Fruit fly (Drosophila melanogaster): ENCODE measurements around the gene Acox3.

The Acox3 gene

DNA sequence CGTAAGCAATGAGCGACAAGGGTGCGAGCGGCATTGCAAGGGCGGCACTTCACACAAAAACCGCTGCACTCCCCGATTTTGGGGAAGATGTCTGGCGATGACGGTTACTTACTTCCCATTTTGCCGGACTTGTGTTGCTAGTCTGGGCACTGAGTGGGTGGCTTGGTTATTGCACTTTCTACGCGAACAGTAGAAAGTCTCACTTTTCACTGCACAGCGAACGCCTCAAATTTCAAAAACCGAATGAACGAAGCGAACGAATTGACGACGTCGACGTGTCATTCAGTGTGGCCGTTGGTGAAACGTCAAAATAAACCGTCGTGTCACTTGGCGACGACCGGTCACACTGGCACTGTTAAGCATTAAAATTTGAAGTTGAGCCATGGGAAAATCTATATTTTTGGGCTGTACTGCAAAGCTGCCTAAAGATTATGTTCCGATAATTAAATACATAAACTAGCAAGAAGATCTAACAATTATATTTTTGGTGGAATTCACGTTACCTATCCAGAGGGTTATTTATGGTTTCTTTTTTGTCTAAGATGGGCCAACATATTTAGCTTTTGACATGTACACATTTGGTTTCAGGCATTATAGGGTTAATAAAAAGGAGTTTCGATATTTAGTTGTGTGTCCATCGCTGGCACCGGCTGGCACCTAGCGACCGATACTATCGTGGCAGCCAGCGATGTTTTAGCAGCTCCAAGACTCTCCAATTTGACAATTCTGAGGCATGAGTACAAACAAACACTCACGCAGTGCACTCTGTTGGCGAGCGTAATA, 32.2 kb upstream of the Acox3 start, which contains the start of the genes Sec61alpha and Daxx:
Sec61alpha (minus strand) TSS at position 364 of the 783 bp plus-strand sequence.
Daxx (plus strand) TSS at position 718 of the 783 bp plus-strand sequence.
- TF ChIP-seq fkh (GFP tag; optimal IDR thresholded peaks at IDR 0.05) (peak; percentile 64), CG8119 (GFP tag; IDR thresholded peaks at IDR 0.05) (peak; percentile 83), spab (GFP tag; optimal IDR thresholded peaks at IDR 0.05) (no peak), Sox102F (GFP tag; optimal IDR thresholded peaks at IDR 0.05) (peak; percentile 79), CG11294 (GFP tag; IDR thresholded peaks at IDR 0.05) (peak; percentile 74), pdm3 (GFP tag; optimal IDR thresholded peaks at IDR 0.05) (peak; percentile 89), net (GFP tag; optimal IDR thresholded peaks at IDR 0.05) (peak; percentile 64), Ets96B (tag; optimal IDR thresholded peaks at IDR 0.05) (peak; percentile 58), Ets21C (GFP tag; optimal IDR thresholded peaks at IDR 0.05) (peak; percentile 85), dac (GFP tag; optimal IDR thresholded peaks at IDR 0.05) (peak; percentile 60), CG4318 (GFP tag; optimal IDR thresholded peaks at IDR 0.05) (no peak), Eip78C (GFP tag) (peak; percentile 90), Sox15 (GFP tag; optimal IDR thresholded peaks at IDR 0.05) (peak; percentile 81), salr (GFP tag; optimal IDR thresholded peaks at IDR 0.05) (peak; percentile 56 to 78), fd59A (GFP tag; optimal IDR thresholded peaks at IDR 0.05) (peak; percentile 65), CG11902 (GFP tag; optimal IDR thresholded peaks at IDR 0.05) (peak; percentile 78), CG8632 (GFP tag; optimal IDR thresholded peaks at IDR 0.05) (peak; percentile 63), Smox (GFP tag; optimal IDR thresholded peaks at IDR 0.05) (peak; percentile 79), CG6276 (GFP tag; optimal IDR thresholded peaks at IDR 0.05) (no peak), ss (GFP tag; optimal IDR thresholded peaks at IDR 0.05) (peak; percentile 9 to 41), CG10631 (GFP tag; optimal IDR thresholded peaks at IDR 0.05) (peak; percentile 86), CG31627 (GFP tag; optimal IDR thresholded peaks at IDR 0.05) (peak; percentile 93), CG6854 (GFP tag; optimal IDR thresholded peaks at IDR 0.05) (peak; percentile 66), CG8319 (GFP tag; optimal IDR thresholded peaks at IDR 0.05) (peak; percentile 59), dsx (GFP tag; optimal IDR thresholded peaks at IDR 0.05; ENCODE audit: poor library complexity, severe bottlenecking) (peak; percentile 36), CG7368 (GFP tag; optimal IDR thresholded peaks at IDR 0.05) (peak; percentile 72), Eip75B (GFP tag; optimal IDR thresholded peaks at IDR 0.05) (peak; percentile 80), CG3919 (GFP tag; optimal IDR thresholded peaks at IDR 0.05) (peak; percentile 85), CG34406 (GFP tag; optimal IDR thresholded peaks at IDR 0.05) (peak; percentile 64), Hr4 (GFP tag; optimal IDR thresholded peaks at IDR 0.05) (no peak), Gug (GFP tag; IDR thresholded peaks at IDR 0.05) (peak; percentile 73), acj6 (GFP tag; optimal IDR thresholded peaks at IDR 0.05) (peak; percentile 85), CG6808 (GFP tag; optimal IDR thresholded peaks at IDR 0.05) (peak; percentile 61), CG6163 (GFP tag; IDR thresholded peaks at IDR 0.05) (peak; percentile 70), CG6792 (GFP tag; optimal IDR thresholded peaks at IDR 0.05) (peak; percentile 78), CG1621 (tag; optimal IDR thresholded peaks at IDR 0.05) (peak; percentile 48), lz (GFP tag; optimal IDR thresholded peaks at IDR 0.05) (peak; percentile 90), svp (GFP tag) (peak; percentile 96), cyc (GFP tag; optimal IDR thresholded peaks at IDR 0.05) (peak; percentile 88), CG3032 (tag; optimal IDR thresholded peaks at IDR 0.05) (peak; percentile 79), Lpt (GFP tag; optimal IDR thresholded peaks at IDR 0.05) (peak; percentile 46), CG16779 (tag; optimal IDR thresholded peaks at IDR 0.05) (no peak), fd85E (GFP tag; optimal IDR thresholded peaks at IDR 0.05) (peak; percentile 62), OdsH (GFP tag; optimal IDR thresholded peaks at IDR 0.05) (peak; percentile 87), Met (GFP tag; optimal IDR thresholded peaks at IDR 0.05) (peak; percentile 85), CG15336 (GFP tag; IDR thresholded peaks at IDR 0.05) (peak; percentile 63), Hr39 (GFP tag; optimal IDR thresholded peaks at IDR 0.05) (peak; percentile 92), CG10669 (GFP tag; optimal IDR thresholded peaks at IDR 0.05) (peak; percentile 73), CG32006 (GFP tag; optimal IDR thresholded peaks at IDR 0.05) (peak; percentile 77), vri (GFP tag; optimal IDR thresholded peaks at IDR 0.05) (peak; percentile 50), eg (GFP tag; IDR thresholded peaks at IDR 0.05) (peak; percentile 83)
